Worm (Caenorhabditis elegans): ENCODE data around the gene nhr-239.

Gene nhr-239

ce11 chrIII:2528621-2529113 lies 32.8 kb upstream of the nhr-239 start, which contains the start of the genes Y54F10AM.15, rbc-2 and ndua-8 (continued):
- TF ChIP-seq snpc-4 (GFP tag; optimal IDR thresholded peaks at IDR 0.05) (peak; percentile 4), snpc-4 (tag; optimal IDR thresholded peaks at IDR 0.05) (peak in 3 of 4 experiments; percentile 52 to 70 (median 60)), Y95B8A.8 (GFP tag; IDR thresholded peaks at IDR 0.05) (no peak), C17E4.6 (GFP tag; IDR thresholded peaks at IDR 0.05) (0 out of 2 replicates have a peak, but pooled peaks have one; percentile 40), egl-18 (GFP tag; IDR thresholded peaks at IDR 0.05) (no peak), die-1 (tag; optimal IDR thresholded peaks at IDR 0.05) (peak; percentile 10), T07F8.4 (tag; optimal IDR thresholded peaks at IDR 0.05) (no peak), Y56A3A.18 (GFP tag; IDR thresholded peaks at IDR 0.05) (no peak), F57C9.4 (tag; optimal IDR thresholded peaks at IDR 0.05) (no peak), lin-40 (tag; optimal IDR thresholded peaks at IDR 0.05) (peak; percentile 83), hsf-1 (GFP tag; IDR thresholded peaks at IDR 0.05) (no peak), lsy-27 (tag; optimal IDR thresholded peaks at IDR 0.05; ENCODE audit: borderline replicate concordance, insufficient read depth) (no peak), B0261.1 (tag; optimal IDR thresholded peaks at IDR 0.05) (no peak), C06A6.2 (GFP tag; conservative IDR thresholded peaks at IDR 0.05) (0 out of 2 replicates have a peak, but pooled peaks have one; percentile 26), ccch-3 (GFP tag; optimal IDR thresholded peaks at IDR 0.05) (no peak), snpc-1.1 (tag; optimal IDR thresholded peaks at IDR 0.05; ENCODE audit: insufficient read depth) (peak; percentile 28), ZK185.1 (tag; optimal IDR thresholded peaks at IDR 0.05; ENCODE audit: poor library complexity, severe bottlenecking) (peak; percentile 86), nfyb-1 (GFP tag; IDR thresholded peaks at IDR 0.05) (peak; percentile 82), T26A5.8 (tag; optimal IDR thresholded peaks at IDR 0.05) (no peak), ztf-18 (tag; optimal IDR thresholded peaks at IDR 0.05) (peak; percentile 64), attf-6 (GFP tag; IDR thresholded peaks at IDR 0.05) (no peak), D2030.7 (GFP tag; IDR thresholded peaks at IDR 0.05) (peak; percentile 82), snpc-1.3 (tag; optimal IDR thresholded peaks at IDR 0.05; ENCODE audit: insufficient read depth) (peak; percentile 76), nhr-80 (tag; optimal IDR thresholded peaks at IDR 0.05) (peak; percentile 37), lsl-1 (GFP tag; optimal IDR thresholded peaks at IDR 0.05) (peak; percentile 80), lin-35 (GFP tag; optimal IDR thresholded peaks at IDR 0.05) (peak in 2 of 3 experiments; percentile 34 to 91), hrde-1 (tag; optimal IDR thresholded peaks at IDR 0.05; ENCODE audit: borderline replicate concordance) (no peak), unc-62 (GFP tag; optimal IDR thresholded peaks at IDR 0.05) (peak; percentile 7), sptf-2 (GFP tag; optimal IDR thresholded peaks at IDR 0.05) (no peak), ztf-26 (tag; optimal IDR thresholded peaks at IDR 0.05) (peak; percentile 5), hlh-12 (tag; optimal IDR thresholded peaks at IDR 0.05) (no peak), tlf-1 (GFP tag; optimal IDR thresholded peaks at IDR 0.05) (peak; percentile 71), Y53F4B.3 (GFP tag; IDR thresholded peaks at IDR 0.05) (no peak), hmg-20 (GFP tag; IDR thresholded peaks at IDR 0.05) (no peak), K12H6.12 (tag; optimal IDR thresholded peaks at IDR 0.05) (peak; percentile 54), tbp1 (GFP tag; optimal IDR thresholded peaks at IDR 0.05) (peak; percentile 69), bed-2 (GFP tag; IDR thresholded peaks at IDR 0.05) (no peak), attf-5 (GFP tag; optimal IDR thresholded peaks at IDR 0.05) (peak; percentile 96), Y79H2A.3 (GFP tag; conservative IDR thresholded peaks at IDR 0.05) (no peak), lag-1 (GFP tag; IDR thresholded peaks at IDR 0.05) (no peak), F22D6.2 (tag; optimal IDR thresholded peaks at IDR 0.05) (no peak), akir-1 (GFP tag; optimal IDR thresholded peaks at IDR 0.05) (no peak), madf-8 (GFP tag; conservative IDR thresholded peaks at IDR 0.05) (peak; percentile 71), ets-4 (GFP tag; optimal IDR thresholded peaks at IDR 0.05) (no peak), ztf-6 (GFP tag; IDR thresholded peaks at IDR 0.05) (no peak), efl-1 (GFP tag; optimal IDR thresholded peaks at IDR 0.05) (peak; percentile 38), zim-3 (tag; optimal IDR thresholded peaks at IDR 0.05) (no peak), bed-1 (GFP tag; IDR thresholded peaks at IDR 0.05) (no peak)

Measured in whole organism, young adult.